Worm (Caenorhabditis elegans): ENCODE data around the gene srbc-1.

DNA sequence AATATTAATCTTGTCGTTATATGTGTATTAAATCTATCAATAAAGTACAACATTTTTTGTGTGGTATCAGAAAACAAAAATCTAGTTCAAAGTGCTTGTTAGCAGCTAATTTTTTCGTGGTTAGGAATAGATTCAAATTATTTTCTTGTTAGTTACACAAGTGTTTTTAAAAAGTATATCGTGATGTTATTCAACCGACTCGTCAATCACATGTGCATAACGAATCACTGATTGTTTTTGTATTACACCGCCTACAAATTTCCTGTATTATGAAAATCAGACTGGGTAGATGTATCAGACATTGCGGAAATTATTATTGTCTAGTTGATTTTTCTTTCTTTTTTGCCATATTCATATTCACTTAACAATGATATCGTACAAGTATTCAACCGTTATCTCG lies 18.8 kb downstream of the srbc-1 start, which contains the start of gene str-64:
- TF ChIP-seq die-1 (tag; optimal IDR thresholded peaks at IDR 0.05) (no peak), dox-1 (GFP tag; IDR thresholded peaks at IDR 0.05) (no peak), ztf-18 (tag; optimal IDR thresholded peaks at IDR 0.05) (no peak), snpc-4 (GFP tag; optimal IDR thresholded peaks at IDR 0.05) (no peak), snpc-4 (tag; optimal IDR thresholded peaks at IDR 0.05) (no peak), nhr-80 (tag; optimal IDR thresholded peaks at IDR 0.05) (no peak), ztf-28 (GFP tag; IDR thresholded peaks at IDR 0.05) (no peak), sea-2 (GFP tag; IDR thresholded peaks at IDR 0.05) (no peak), pha-4 (tag; optimal IDR thresholded peaks at IDR 0.05) (no peak)

Data from whole organism, young adult.